Worm (Caenorhabditis elegans) whole organism, L4/young adult: ENCODE results near the gene frpr-1.
A peak's percentile ranks its signal among the peaks of the same experiment; 100 is the strongest.

ENCODE experiments used
- W03F9.2 ChIP-seq: fragments of 150-350 bp; optimal IDR thresholded peaks from 2 replicates; lab custom pipeline; 2014; ENCODE audit warnings: missing biosample characterization, missing genetic modification characterization
- dao-5 ChIP-seq: sonication (generic microtip); optimal IDR thresholded peaks from 2 replicates; lab custom pipeline; 2016; ENCODE audit warnings: missing genotype, missing genetic modification characterization, moderate library complexity, missing compliant biosample characterization
- him-1 ChIP-seq: sonication (generic microtip); optimal IDR thresholded peaks from 2 replicates; lab custom pipeline; 2016; ENCODE audit warnings: missing genotype, missing genetic modification reagents, missing genetic modification characterization, missing compliant biosample characterization

frpr-1 gene

DNA sequence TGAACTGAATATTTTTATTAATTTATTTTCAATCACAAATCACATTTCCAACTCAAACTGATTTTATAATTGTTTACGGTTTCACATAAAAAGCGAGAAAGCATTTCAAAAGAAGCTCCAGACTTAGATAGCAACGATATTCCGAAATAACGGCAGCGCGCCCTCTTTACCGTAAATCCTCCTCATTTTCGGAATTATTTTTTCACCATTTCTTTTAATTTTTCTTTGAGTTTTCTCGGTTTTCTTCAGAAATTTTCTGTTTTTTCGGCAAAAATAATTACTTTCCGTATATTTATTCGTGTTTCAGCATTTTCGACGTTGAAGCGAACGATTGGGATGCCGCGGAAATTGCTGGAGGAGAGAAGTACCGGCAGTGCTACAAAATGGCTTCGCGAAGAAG is 18.0 kb upstream of the frpr-1 start, which contains the start of gene C02B8.1:
Gene C02B8.1, plus strand, starts transcription at position 301 of the 400 bp plus-strand sequence.
- TF ChIP-seq W03F9.2 (no peak), dao-5 (tag; lab: Kevin White, UChicago) (no peak), him-1 (no peak)

- no peak for TF ChIP-seq W03F9.2
- TF ChIP-seq dao-5 (tag; lab: Kevin White, UChicago), result no peak
- TF ChIP-seq him-1, result no peak
Measured at ce11 chrX:8139146-8139545, 9.7 kb upstream of the frpr-1 start, which contains the start of gene C02B8.3. Gene C02B8.3 (plus strand): TSS chrX:8139446.

DNA sequence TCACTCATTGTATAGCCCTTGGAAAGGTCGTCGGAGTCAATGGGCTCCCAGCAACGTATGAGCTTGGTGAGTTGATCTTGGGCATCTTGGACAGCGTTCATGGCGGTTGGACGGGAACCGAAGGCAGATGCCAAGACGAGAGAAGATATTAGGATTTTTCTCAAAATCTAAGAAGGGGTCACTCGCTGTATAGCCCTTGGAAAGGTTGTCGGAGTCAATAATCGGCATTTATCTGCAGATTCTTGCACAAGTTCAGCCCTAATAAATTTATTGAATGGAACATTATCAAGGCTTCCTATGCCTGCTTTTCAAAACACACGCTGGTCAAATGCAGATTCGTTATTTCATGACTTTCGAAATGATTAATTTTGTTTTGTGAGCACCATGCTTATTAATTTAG is 8.3 kb upstream of the frpr-1 start, which contains the start of gene C02B8.7:
Gene C02B8.7, minus strand, starts transcription at position 101 of the 400 bp plus-strand sequence.
- TF ChIP-seq W03F9.2, result no peak

DNA sequence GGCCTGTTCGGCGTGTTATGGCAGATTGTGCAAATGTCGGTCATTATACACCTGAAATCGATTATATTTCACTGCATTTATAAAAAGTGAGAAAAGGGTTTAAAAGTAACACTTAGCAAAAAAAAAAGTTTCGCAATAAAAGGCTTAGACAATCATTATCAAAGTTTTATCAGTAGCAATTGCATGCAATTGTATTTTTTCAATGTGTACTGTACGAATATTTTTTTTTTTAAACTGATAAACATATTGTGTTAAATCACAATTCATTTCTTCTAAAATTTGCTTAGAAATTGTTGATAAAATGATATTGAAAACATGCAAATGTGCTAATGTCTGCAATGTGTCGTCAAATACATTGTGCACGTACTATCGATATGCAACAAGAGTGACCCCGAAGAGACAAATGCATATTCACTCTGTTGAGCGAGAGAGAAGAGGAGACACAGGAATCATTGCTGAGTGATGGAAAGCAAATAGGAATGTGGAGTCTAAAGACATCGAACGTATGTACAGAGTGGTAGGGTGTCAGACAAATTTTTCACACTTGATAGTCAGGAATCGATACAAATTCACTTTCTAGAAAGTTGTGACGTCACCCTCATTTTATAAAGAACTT is 6.9 kb upstream of the frpr-1 start, which contains the start of gene C02B8.6:
Gene C02B8.6, minus strand, starts transcription at position 51 of the 616 bp plus-strand sequence.
- TF ChIP-seq W03F9.2 (peak; percentile 48), dao-5 (tag; lab: Kevin White, UChicago) (no peak)

ce11 chrX:8123194-8123593 is 6.2 kb downstream of the frpr-1 start, which contains the start of gene C02B8.12:
Gene C02B8.12 (minus strand): TSS chrX:8123368.
- TF ChIP-seq him-1 (no peak), dao-5 (tag; lab: Kevin White, UChicago) (no peak), W03F9.2 (no peak)

- TF ChIP-seq W03F9.2 (no peak), him-1 (no peak), dao-5 (tag; lab: Kevin White, UChicago) (no peak)
Measured at ce11 chrX:8120281-8120680, 9.2 kb downstream of the frpr-1 start.

DNA sequence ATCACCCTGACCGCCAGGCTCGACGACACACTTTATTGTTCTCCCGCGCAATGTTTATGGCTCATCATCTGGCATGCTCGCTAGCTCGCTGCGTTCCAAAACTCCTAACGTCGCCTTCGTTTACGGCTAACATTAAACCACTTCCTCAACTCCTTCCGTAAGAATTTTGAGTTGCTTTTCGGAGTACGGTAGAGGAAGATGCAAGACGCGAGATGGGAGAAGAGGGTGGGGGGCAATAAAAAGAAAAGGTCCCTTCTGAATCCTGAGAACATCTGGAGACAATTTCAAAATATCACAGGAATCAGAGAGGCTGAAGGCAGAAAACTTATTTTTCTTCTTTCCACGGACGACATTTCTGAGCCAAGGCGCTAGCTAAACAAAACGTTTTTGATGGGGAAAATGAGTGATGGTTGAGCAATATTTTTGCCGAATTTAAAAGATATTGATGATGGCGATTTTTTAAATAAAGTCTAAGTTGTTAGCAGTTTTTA is 11.6 kb downstream of the frpr-1 start:
- no peak for TF ChIP-seq him-1
- no peak for TF ChIP-seq dao-5 (tag; lab: Kevin White, UChicago)
- TF ChIP-seq W03F9.2, result no peak

DNA sequence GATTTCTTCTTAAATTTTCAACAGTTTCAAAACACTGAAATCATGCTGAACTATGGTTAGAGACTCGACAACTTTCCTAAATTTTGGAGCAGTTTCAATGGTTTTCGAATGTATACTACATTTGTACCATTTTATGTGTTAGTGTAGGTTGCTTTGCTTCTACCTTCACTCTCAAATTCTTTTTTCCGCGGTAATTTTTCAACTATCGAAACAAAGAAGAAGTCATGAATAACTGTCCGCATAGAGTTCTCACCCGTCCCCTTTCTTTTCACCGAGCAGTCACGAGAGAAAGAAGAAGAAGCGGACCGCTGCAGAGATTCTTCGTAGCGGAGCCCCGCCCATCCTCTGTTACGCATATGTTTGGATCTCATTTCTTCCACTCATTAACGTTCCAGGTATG is 13.3 kb downstream of the frpr-1 start, which contains the start of gene hlh-8:
Gene hlh-8, plus strand, starts transcription at position 301 of the 400 bp plus-strand sequence.
- TF ChIP-seq him-1 (no peak), W03F9.2 (no peak), dao-5 (tag; lab: Kevin White, UChicago) (no peak)

ce11 chrX:8110193-8110592 is 19.2 kb downstream of the frpr-1 start, which contains the start of gene K07E3.1:
Gene K07E3.1 (plus strand): TSS chrX:8110439.
- TF ChIP-seq him-1 (no peak), W03F9.2 (no peak), dao-5 (tag; lab: Kevin White, UChicago) (no peak)

ce11 chrX:8109531-8109930 is 19.9 kb downstream of the frpr-1 start:
- TF ChIP-seq dao-5 (tag; lab: Kevin White, UChicago), result no peak
- peak; percentile 24 for TF ChIP-seq W03F9.2
- TF ChIP-seq him-1, result no peak

DNA sequence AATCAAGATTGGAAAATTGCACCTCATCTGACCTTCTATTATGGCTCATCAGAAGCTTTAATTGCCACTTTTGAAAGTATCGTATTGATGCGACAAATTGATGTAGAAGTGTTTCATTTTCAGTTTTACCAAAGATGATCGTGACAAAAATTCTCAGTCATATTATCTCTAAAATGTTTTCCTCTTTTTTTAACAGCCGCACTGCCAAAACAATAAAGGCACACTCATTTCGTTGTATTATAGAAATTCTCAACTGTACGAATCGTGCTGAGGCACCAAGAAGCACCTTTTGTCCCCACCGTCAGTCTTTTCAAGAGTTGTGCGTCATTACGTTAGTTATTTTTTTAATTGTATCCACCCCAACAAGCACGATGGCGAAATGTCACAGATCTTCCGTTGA is 21.5 kb downstream of the frpr-1 start, which contains the start of gene K07E3.9:
Gene K07E3.9, plus strand, starts transcription at position 301 of the 400 bp plus-strand sequence.
- TF ChIP-seq dao-5 (tag; lab: Kevin White, UChicago) (no peak), W03F9.2 (no peak), him-1 (no peak)

ce11 chrX:8103899-8104298 is 25.5 kb downstream of the frpr-1 start, which contains the start of gene K07E3.2:
Gene K07E3.2 (plus strand): TSS chrX:8104298.
- TF ChIP-seq him-1 (no peak), W03F9.2 (no peak), dao-5 (tag; lab: Kevin White, UChicago) (no peak)

ce11 chrX:8098813-8099360 is 30.6 kb downstream of the frpr-1 start, which contains the start of gene catp-5:
Gene catp-5 (minus strand): TSS chrX:8098863.
- no peak for TF ChIP-seq W03F9.2
- no peak for TF ChIP-seq him-1
- TF ChIP-seq dao-5 (tag; lab: Kevin White, UChicago), result no peak

DNA sequence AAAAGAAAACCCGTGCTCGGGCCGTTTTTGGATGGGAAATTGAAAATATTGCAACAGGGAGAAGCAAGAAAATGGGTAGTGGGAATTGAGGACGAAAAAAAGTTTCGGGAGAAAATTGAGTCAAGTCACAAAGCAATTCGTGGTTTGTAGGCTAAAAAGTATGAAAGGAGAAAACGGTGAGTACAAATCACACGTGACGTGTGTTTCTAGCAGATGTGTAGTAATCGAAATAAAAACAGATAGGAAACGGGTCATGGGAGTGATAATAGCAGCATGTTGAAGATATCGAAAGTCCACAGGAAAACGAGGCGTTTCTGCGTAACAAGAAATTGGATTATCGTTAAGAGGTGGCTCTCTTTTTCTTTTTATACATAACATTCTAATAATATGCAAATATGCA is 39.5 kb downstream of the frpr-1 start:
- TF ChIP-seq dao-5 (tag; lab: Kevin White, UChicago), result no peak
- no peak for TF ChIP-seq W03F9.2
- no peak for TF ChIP-seq him-1
